Worm (Caenorhabditis elegans) whole organism, L3 larva: Measurements from ENCODE around the gene erh-2.

Experiments
- R02D3.7 ChIP-seq: fragments of 150-350 bp; optimal IDR thresholded peaks from 2 replicates; lab custom pipeline; 2014; ENCODE audit warnings: missing biosample characterization, missing genetic modification characterization
- ama-1 ChIP-seq: fragments of 150-350 bp; optimal IDR thresholded peaks from 2 replicates; lab custom pipeline; 2018
- ceh-16 ChIP-seq: sonication (generic microtip); optimal IDR thresholded peaks from 2 replicates; lab custom pipeline; 2017; ENCODE audit warnings: missing biosample characterization, missing genetic modification characterization
- ceh-28 ChIP-seq: fragments of 150-350 bp; optimal IDR thresholded peaks from 2 replicates; lab custom pipeline; 2014; ENCODE audit warnings: missing biosample characterization, missing genetic modification reagents, missing genetic modification characterization
- ceh-9 ChIP-seq: sonication (generic microtip); optimal IDR thresholded peaks from 2 replicates; lab custom pipeline; 2018; ENCODE audit warnings: missing biosample characterization, missing genetic modification characterization
- daf-12 ChIP-seq: fragments of 150-350 bp; optimal IDR thresholded peaks from 2 replicates; lab custom pipeline; 2014; ENCODE audit warnings: missing biosample characterization, missing genetic modification reagents, missing genetic modification characterization
- egl-27 ChIP-seq: sonication (generic microtip); optimal IDR thresholded peaks from 4 replicates; lab custom pipeline; 2017; ENCODE audit warnings: missing biosample characterization, missing genetic modification reagents, missing genetic modification characterization
- egl-5 ChIP-seq: fragments of 150-350 bp; optimal IDR thresholded peaks from 2 replicates; lab custom pipeline; 2017; ENCODE audit warnings: missing biosample characterization, missing genetic modification reagents, missing genetic modification characterization, inconsistent platforms
- elt-2 ChIP-seq: sonication (generic microtip); optimal IDR thresholded peaks from 2 replicates; lab custom pipeline; 2016; ENCODE audit warnings: missing genetic modification reagents, mild to moderate bottlenecking, missing genetic modification characterization, missing compliant biosample characterization
- elt-3 ChIP-seq, 3 experiments: fragments of 150-350 bp in 1 of 3; sonication (generic microtip) in 2 of 3; optimal IDR thresholded peaks; 2 replicates in 2 of 3; 4 replicates in 1 of 3; lab custom pipeline; 2014 to 2017; ENCODE audit warnings: missing biosample characterization in 3 of 3, missing genetic modification characterization in 3 of 3
- fkh-10 ChIP-seq: sonication (generic microtip); optimal IDR thresholded peaks from 2 replicates; lab custom pipeline; 2017; ENCODE audit warnings: missing biosample characterization, missing genetic modification reagents, missing genetic modification characterization
- fkh-2 ChIP-seq: fragments of 150-350 bp; optimal IDR thresholded peaks from 2 replicates; lab custom pipeline; 2014; ENCODE audit warnings: missing biosample characterization, missing genetic modification reagents, missing genetic modification characterization
- fos-1 ChIP-seq: fragments of 150-350 bp; optimal IDR thresholded peaks from 2 replicates; lab custom pipeline; 2014; ENCODE audit warnings: missing biosample characterization, missing genetic modification characterization
- hmg-11 ChIP-seq: sonication (generic microtip); optimal IDR thresholded peaks from 2 replicates; lab custom pipeline; 2016; ENCODE audit warnings: missing genetic modification characterization, missing compliant biosample characterization
- lin-15B ChIP-seq: fragments of 150-350 bp; optimal IDR thresholded peaks from 2 replicates; lab custom pipeline; 2014; ENCODE audit warnings: missing biosample characterization, missing genetic modification characterization
- lin-39 ChIP-seq: fragments of 150-350 bp; optimal IDR thresholded peaks from 2 replicates; lab custom pipeline; 2018; ENCODE audit warnings: missing biosample characterization, missing genetic modification reagents, missing genetic modification characterization
- lsy-12 ChIP-seq: sonication (generic microtip); optimal IDR thresholded peaks from 2 replicates; lab custom pipeline; 2016; ENCODE audit warnings: mild to moderate bottlenecking, missing genetic modification characterization, missing compliant biosample characterization
- mdl-1 ChIP-seq: fragments of 150-350 bp; optimal IDR thresholded peaks from 2 replicates; lab custom pipeline; 2014; ENCODE audit warnings: missing biosample characterization, missing genetic modification characterization
- mml-1 ChIP-seq: fragments of 150-350 bp; sonication (generic microtip); optimal IDR thresholded peaks from 3 replicates; lab custom pipeline; 2014; ENCODE audit warnings: missing biosample characterization, missing genetic modification characterization
- nfya-1 ChIP-seq: sonication (generic microtip); optimal IDR thresholded peaks from 2 replicates; lab custom pipeline; 2017; ENCODE audit warnings: missing genetic modification characterization, mild to moderate bottlenecking, missing compliant biosample characterization, antibody characterized with exemption, moderate library complexity; ENCODE audit not compliant: insufficient read depth
- nhr-23 ChIP-seq: fragments of 150-350 bp; optimal IDR thresholded peaks from 2 replicates; lab custom pipeline; 2014; ENCODE audit warnings: missing biosample characterization, missing genetic modification reagents, missing genetic modification characterization
- nhr-237 ChIP-seq: fragments of 150-350 bp; optimal IDR thresholded peaks from 2 replicates; lab custom pipeline; 2014; ENCODE audit warnings: missing biosample characterization, missing genetic modification characterization
- nhr-25 ChIP-seq: sonication (generic microtip); optimal IDR thresholded peaks from 2 replicates; lab custom pipeline; 2017; ENCODE audit warnings: missing biosample characterization, missing genetic modification characterization
- nhr-28 ChIP-seq: fragments of 150-350 bp; optimal IDR thresholded peaks from 2 replicates; lab custom pipeline; 2014; ENCODE audit warnings: missing biosample characterization, missing genetic modification characterization
- nhr-43 ChIP-seq: sonication (generic microtip); optimal IDR thresholded peaks from 2 replicates; lab custom pipeline; 2016; ENCODE audit warnings: mild to moderate bottlenecking, missing genetic modification characterization, missing compliant biosample characterization; ENCODE audit not compliant: poor library complexity, severe bottlenecking
- nhr-67 ChIP-seq: fragments of 150-350 bp; optimal IDR thresholded peaks from 2 replicates; lab custom pipeline; 2014; ENCODE audit warnings: missing biosample characterization, missing genetic modification characterization
- pha-4 ChIP-seq: fragments of 150-350 bp; optimal IDR thresholded peaks from 2 replicates; lab custom pipeline; 2014; ENCODE audit warnings: missing biosample characterization, missing genetic modification reagents, missing genetic modification characterization
- pqm-1 ChIP-seq: fragments of 150-350 bp; optimal IDR thresholded peaks from 2 replicates; lab custom pipeline; 2017; ENCODE audit warnings: missing biosample characterization, missing genetic modification characterization, inconsistent platforms
- snpc-4 ChIP-seq: fragments of 150-350 bp; optimal IDR thresholded peaks from 2 replicates; lab custom pipeline; 2014; ENCODE audit warnings: missing biosample characterization, missing genetic modification characterization
- tbx-2 ChIP-seq: sonication (generic microtip); optimal IDR thresholded peaks from 2 replicates; lab custom pipeline; 2016; ENCODE audit warnings: mild to moderate bottlenecking, missing genetic modification characterization, missing compliant biosample characterization
- unc-39 ChIP-seq: sonication (generic microtip); optimal IDR thresholded peaks from 4 replicates; lab custom pipeline; 2017; ENCODE audit warnings: missing biosample characterization, missing genetic modification characterization
- unc-62 ChIP-seq: fragments of 150-350 bp; sonication (generic microtip); optimal IDR thresholded peaks from 4 replicates; lab custom pipeline; 2014; ENCODE audit warnings: missing biosample characterization, missing genetic modification reagents, missing genetic modification characterization
- ztf-11 ChIP-seq: fragments of 150-350 bp; optimal IDR thresholded peaks from 2 replicates; lab custom pipeline; 2014; ENCODE audit warnings: missing biosample characterization, missing genetic modification characterization
- ztf-4 ChIP-seq: fragments of 150-350 bp; optimal IDR thresholded peaks from 2 replicates; lab custom pipeline; 2014; ENCODE audit warnings: missing biosample characterization, missing genetic modification characterization

erh-2 gene

DNA sequence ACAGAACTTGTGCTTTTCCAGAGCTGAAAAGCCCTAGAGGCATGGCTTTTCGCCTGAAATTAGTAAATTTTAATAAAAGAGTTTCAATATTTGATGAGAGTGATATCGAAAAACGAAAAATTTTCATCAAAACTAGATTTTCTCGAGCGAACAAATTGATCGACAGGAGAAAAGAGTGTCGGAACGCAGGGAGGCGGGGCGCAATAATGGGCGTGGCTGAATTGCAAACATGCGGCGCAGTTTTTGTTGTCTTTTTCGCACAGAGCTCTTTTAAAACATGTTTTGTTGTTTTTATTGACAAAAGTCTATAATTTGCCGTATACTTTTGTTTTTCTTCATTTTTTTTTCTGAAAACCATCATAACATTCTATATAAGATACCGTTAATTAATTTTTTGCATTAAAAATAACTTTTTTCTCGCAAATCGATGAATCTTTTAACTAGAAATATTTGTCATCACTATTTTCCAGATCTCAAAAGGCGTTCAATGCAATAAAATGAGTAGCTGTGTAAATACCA is 14.6 kb upstream of the erh-2 start, which contains the start of the genes sel-5 and wdr-48:
Gene sel-5 (minus strand): TSS at position 53 of the 519 bp plus-strand sequence.
Gene wdr-48 (plus strand): TSS at position 469 of the 519 bp plus-strand sequence.
- TF ChIP-seq hmg-11 (tag; lab: Kevin White, UChicago) (peak; percentile 51), nfya-1 (tag; lab: Kevin White, UChicago) (peak; percentile 71), lin-39 (tag; lab: Kevin White, UChicago) (peak; percentile 47), pha-4 (tag; lab: Kevin White, UChicago) (peak; percentile 69), nhr-25 (peak; percentile 51), elt-3 (tag; optimal IDR thresholded peaks at IDR 0.05; lab: Kevin White, UChicago) (no peak), ztf-4 (tag; lab: Kevin White, UChicago) (no peak), fkh-10 (GFP tag; lab: Kevin White, UChicago) (no peak), lin-15B (tag; lab: Kevin White, UChicago) (peak; percentile 33)

DNA sequence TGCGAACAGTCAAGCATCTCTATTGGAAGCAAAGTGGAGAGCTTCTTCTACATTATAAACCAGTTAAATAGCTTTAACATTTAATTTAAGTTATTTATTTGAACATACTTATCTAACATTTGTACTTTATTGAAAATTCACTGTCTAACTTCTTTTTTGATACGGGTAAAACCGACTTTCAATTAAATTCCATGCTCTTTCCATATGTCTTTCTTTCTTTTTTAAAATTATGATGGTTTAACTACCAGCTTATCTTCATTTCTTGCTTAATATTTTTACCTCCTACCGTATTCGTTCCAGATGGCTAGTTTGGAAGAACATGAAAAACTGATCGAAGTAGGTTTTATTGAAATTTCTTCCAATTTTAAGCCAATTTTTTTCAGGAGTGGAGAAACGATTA is 11.5 kb upstream of the erh-2 start, which contains the start of gene F35G12.12:
Gene F35G12.12 (plus strand): TSS at position 301 of the 400 bp plus-strand sequence.
- TF ChIP-seq lin-15B (tag; lab: Kevin White, UChicago) (no peak), ceh-9 (tag; lab: Kevin White, UChicago) (no peak), fkh-2 (tag; lab: Kevin White, UChicago) (no peak), R02D3.7 (tag; lab: Kevin White, UChicago) (no peak), elt-3 (tag; optimal IDR thresholded peaks at IDR 0.05; lab: Kevin White, UChicago) (no peak), mdl-1 (tag; lab: Kevin White, UChicago) (no peak), unc-39 (tag; lab: Kevin White, UChicago) (no peak)
- TF ChIP-seq, all 47 proteins: peak for 0

DNA sequence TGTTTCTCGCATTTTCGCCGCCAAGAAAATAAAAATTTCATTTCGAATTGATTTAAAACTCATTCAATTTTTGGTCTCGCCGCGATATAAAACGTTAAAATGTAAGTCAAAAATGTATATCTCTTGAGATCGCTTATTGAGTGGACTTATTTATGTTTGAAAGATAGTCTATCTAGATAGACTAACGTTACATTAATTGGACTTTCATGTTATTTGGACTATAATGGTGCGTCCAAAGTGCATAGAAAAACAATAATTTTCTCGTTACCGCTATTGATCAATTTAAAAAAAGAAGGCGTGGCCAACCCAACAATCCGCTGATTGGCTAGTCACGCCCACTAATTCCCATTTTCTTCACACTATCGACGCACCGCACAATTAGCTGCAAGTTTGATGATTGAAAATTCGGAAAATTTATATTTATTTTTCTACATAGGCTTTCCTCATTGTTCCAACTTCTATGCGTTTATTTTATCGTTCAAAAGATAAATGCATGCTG is 8.9 kb upstream of the erh-2 start, which contains the start of gene F35G12.5:
Gene F35G12.5 (plus strand): TSS at position 51 of the 499 bp plus-strand sequence.
- no peak for TF ChIP-seq mml-1
- no peak for TF ChIP-seq nhr-25
- TF ChIP-seq nfya-1 (tag; lab: Kevin White, UChicago) = peak; percentile 97
- TF ChIP-seq nhr-28 = no peak
- TF ChIP-seq tbx-2 (tag; lab: Kevin White, UChicago) = no peak
- TF ChIP-seq nhr-23 (tag; lab: Kevin White, UChicago) = no peak

DNA sequence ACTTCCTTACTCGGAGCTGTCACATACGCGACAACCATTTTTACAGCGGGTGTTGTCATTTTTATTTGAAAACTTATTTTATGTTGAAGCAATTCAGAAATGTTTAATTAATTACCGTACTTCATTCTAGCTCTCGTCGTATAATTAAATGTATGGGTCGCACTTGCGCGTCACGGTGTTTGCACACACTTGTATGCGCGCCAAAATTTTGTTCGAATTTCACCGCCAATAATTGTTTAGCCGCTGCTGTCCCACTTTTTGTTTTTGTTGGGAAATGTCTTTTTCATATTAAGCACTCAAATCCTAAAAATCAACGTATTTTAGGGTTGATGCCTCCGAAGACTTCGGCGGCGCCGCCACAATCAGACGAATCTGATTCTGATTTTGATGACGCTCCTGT is 5.9 kb upstream of the erh-2 start, which contains the start of the genes F35G12.7 and smc-4:
Gene F35G12.7 (minus strand): TSS at position 154 of the 400 bp plus-strand sequence.
Gene smc-4 (plus strand): TSS at position 325 of the 400 bp plus-strand sequence.
- TF ChIP-seq pqm-1 (tag; lab: Kevin White, UChicago) (no peak), ceh-28 (tag; lab: Kevin White, UChicago) (peak; percentile 9), nhr-237 (no peak), nfya-1 (tag; lab: Kevin White, UChicago) (peak; percentile 90), nhr-25 (peak; percentile 32), pha-4 (tag; lab: Kevin White, UChicago) (peak; percentile 73), elt-2 (peak; percentile 25), fkh-10 (GFP tag; lab: Kevin White, UChicago) (no peak), nhr-23 (tag; lab: Kevin White, UChicago) (peak; percentile 73), lin-15B (tag; lab: Kevin White, UChicago) (peak; percentile 26)

DNA sequence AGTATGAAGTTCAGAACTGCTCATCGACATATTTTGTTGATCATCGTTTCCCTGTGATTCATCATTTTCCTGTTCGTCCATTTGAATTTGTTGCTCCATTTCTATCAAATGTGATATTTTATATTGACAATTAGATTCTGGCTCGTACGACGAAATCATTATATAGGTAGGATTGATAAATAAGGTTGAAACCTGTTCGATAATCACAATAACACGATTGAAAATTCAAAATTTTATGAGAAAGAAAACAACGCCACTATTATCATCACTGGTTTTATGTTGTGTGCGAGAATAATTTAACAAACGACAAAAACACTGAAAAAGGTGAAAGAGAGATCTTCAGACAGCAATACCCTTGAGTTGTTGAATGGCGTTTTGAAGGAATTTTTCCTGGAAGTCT is 1.3 kb downstream of the erh-2 start, which contains the start of gene apc-11:
Gene apc-11 (minus strand): TSS at position 101 of the 400 bp plus-strand sequence.
- TF ChIP-seq egl-27 (no peak), nhr-43 (no peak), lsy-12 (tag; lab: Kevin White, UChicago) (no peak), ama-1 (lab: Kevin White, UChicago) (no peak), nhr-28 (no peak), mml-1 (no peak), fkh-2 (tag; lab: Kevin White, UChicago) (no peak), nhr-67 (tag; lab: Kevin White, UChicago) (no peak)

DNA sequence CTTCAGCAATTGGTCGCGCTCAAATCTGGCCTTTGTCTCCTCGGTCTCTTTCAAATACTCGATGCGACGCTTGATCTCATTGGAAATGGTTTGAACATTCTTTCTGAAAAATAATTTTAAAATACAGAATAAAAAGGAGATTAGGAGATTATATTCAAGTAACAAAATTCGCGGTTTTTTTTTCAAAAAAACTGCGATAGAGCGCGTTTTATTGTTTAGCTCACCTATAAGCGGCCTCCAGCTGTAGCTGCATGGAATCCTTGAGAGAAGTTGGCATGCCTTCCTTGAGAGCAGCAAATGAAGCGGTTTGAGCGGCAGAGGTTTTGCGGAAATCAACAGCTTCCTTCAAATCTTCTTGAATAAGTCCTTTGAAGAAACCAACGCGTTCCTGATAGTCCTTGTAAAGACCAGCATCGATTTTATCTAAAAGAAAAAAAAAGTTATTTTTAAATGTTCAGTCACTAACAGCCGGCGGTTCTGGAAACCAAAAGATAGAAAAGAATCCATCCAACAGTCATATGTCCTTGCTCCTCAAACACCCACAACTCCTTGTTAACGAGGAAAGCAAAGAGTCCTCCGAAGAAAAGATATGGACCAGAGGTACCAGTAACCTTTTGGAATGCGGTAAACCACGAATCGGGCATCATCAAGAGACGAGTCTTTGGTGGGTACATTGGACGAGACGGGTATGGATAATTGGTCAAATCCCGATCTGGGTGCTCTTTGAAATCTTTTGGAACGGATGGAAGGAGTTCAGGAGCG is 1.9 kb downstream of the erh-2 start:
- TF ChIP-seq ama-1 (lab: Kevin White, UChicago) (no peak), nhr-237 (no peak), fkh-10 (GFP tag; lab: Kevin White, UChicago) (no peak), fos-1 (tag; lab: Kevin White, UChicago) (no peak), ceh-16 (tag; lab: Kevin White, UChicago) (no peak), egl-5 (tag; lab: Kevin White, UChicago) (no peak), nfya-1 (tag; lab: Kevin White, UChicago) (no peak), nhr-43 (no peak), mdl-1 (tag; lab: Kevin White, UChicago) (no peak), nhr-23 (tag; lab: Kevin White, UChicago) (no peak), ztf-11 (tag; lab: Kevin White, UChicago) (no peak), egl-27 (no peak), unc-62 (GFP tag; lab: Kevin White, UChicago) (no peak), hmg-11 (tag; lab: Kevin White, UChicago) (no peak), daf-12 (tag; lab: Kevin White, UChicago) (no peak), snpc-4 (tag; lab: Kevin White, UChicago) (no peak)
